Worm (Caenorhabditis elegans) whole organism, early embryonic: ENCODE results near the gene nas-16.

Source experiments
- B0310.2 ChIP-seq: sonication (generic microtip); optimal IDR thresholded peaks from 2 replicates; lab custom pipeline; 2016; ENCODE audit warnings: mild to moderate bottlenecking, missing genetic modification characterization, missing compliant biosample characterization
- ama-1 ChIP-seq: fragments of 150-350 bp; optimal IDR thresholded peaks from 2 replicates; lab custom pipeline; 2014
- ets-7 ChIP-seq: sonication (generic microtip); optimal IDR thresholded peaks from 2 replicates; lab custom pipeline; 2016; ENCODE audit warnings: missing genotype, missing genetic modification characterization, missing compliant biosample characterization
- flt-1 ChIP-seq: fragments of 200-800 bp; sonication (Bioruptor generic); IDR thresholded peaks from 2 replicates; pipeline ENCODE4 v1.3.6; 2022; ENCODE audit warnings: missing genetic modification characterization, missing compliant biosample characterization
- hnd-1 ChIP-seq: sonication (generic microtip); optimal IDR thresholded peaks from 2 replicates; lab custom pipeline; 2016; ENCODE audit warnings: missing genetic modification characterization, missing compliant biosample characterization
- pes-1 ChIP-seq: fragments of 200-800 bp; sonication (Bioruptor generic); IDR thresholded peaks from 2 replicates; pipeline ENCODE4 v1.3.6; 2022; ENCODE audit warnings: missing genetic modification reagents, missing genetic modification characterization, missing compliant biosample characterization
- scrt-1 ChIP-seq: fragments of 200-800 bp; sonication (Bioruptor generic); IDR thresholded peaks from 2 replicates; pipeline ENCODE4 v1.3.6; 2022; ENCODE audit warnings: missing genetic modification characterization, missing compliant biosample characterization
- sea-1 ChIP-seq: fragments of 200-800 bp; sonication (Bioruptor generic); conservative IDR thresholded peaks from 2 replicates; pipeline ENCODE4 v1.3.6; 2022; ENCODE audit warnings: missing genetic modification characterization, missing compliant biosample characterization
- tbx-11 ChIP-seq: fragments of 200-800 bp; sonication (Bioruptor generic); IDR thresholded peaks from 2 replicates; pipeline ENCODE4 v1.3.6; 2022; ENCODE audit warnings: missing genetic modification characterization, missing compliant biosample characterization
- tbx-37 ChIP-seq: fragments of 200-800 bp; sonication (Bioruptor generic); conservative IDR thresholded peaks from 2 replicates; pipeline ENCODE4 v1.3.6; 2022; ENCODE audit warnings: missing genetic modification reagents, missing genetic modification characterization, missing compliant biosample characterization

DNA sequence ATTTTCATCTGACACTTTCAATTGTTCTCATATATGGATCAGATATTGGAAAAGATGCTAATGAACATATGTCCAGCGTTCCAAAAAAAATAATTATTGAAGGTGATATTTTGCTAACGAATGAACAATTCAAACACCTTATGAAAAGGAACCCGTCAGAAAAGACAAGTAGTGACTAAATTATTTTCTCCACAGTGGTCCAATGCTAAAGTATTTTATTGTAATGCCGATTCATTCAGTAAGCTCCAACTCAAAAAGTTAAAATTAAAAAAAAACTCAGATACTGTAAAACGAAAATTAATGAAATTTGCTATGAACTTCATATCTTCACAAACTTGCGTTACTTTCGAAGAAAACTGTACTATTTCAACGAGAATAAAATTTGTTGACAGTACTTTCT lies at the start of gene nas-16:
- no peak for TF ChIP-seq hnd-1
- no peak for TF ChIP-seq sea-1 (GFP tag; lab: Robert Waterston, UW)
- TF ChIP-seq pes-1 (GFP tag; lab: Robert Waterston, UW): no peak
- TF ChIP-seq scrt-1: no peak
- TF ChIP-seq tbx-37 (GFP tag; lab: Robert Waterston, UW): no peak
- TF ChIP-seq ama-1 (lab: Kevin White, UChicago): no peak
- no peak for TF ChIP-seq tbx-11 (GFP tag; lab: Robert Waterston, UW)
- TF ChIP-seq B0310.2 (tag; lab: Kevin White, UChicago): no peak
- TF ChIP-seq ets-7: no peak
- TF ChIP-seq flt-1 (GFP tag; lab: Robert Waterston, UW): no peak
